Worm (Caenorhabditis elegans): ENCODE data around the gene cox-6C.

cox-6C gene

ce11 chrIV:128525-128924 lies 2.0 kb downstream of the cox-6C start:
- TF ChIP-seq unc-62 (GFP tag; optimal IDR thresholded peaks at IDR 0.05), result no peak

ce11 chrIV:130150-130549 lies 3.6 kb downstream of the cox-6C start:
- TF ChIP-seq unc-62 (GFP tag; optimal IDR thresholded peaks at IDR 0.05), result no peak

ce11 chrIV:132095-132494 lies 5.6 kb downstream of the cox-6C start, which contains the start of gene daf-1:
Gene daf-1, plus strand, starts transcription at chrIV:132416.
- no peak for TF ChIP-seq unc-62 (GFP tag; optimal IDR thresholded peaks at IDR 0.05)

DNA sequence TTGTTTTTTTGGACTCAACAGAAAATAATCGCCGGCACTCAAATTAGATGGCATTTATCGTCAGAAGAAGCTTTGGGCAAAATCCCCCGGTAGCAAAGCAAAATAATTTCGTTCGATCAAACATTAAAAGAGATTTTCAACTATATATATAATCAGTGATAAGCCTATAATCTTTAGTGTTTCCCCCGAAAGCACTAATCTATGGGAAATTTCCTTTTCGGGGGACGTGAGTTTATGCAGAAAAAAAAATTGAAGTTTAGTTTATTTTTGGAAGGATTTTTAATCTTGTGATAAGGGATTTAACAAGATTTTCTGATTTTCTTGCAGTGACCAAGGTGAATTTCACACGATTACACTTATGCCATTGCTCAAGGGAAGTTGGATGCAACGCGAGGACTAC lies 7.4 kb downstream of the cox-6C start:
- TF ChIP-seq unc-62 (GFP tag; optimal IDR thresholded peaks at IDR 0.05), result no peak

ce11 chrIV:139652-140051 lies 13.1 kb downstream of the cox-6C start:
- TF ChIP-seq unc-62 (GFP tag; optimal IDR thresholded peaks at IDR 0.05), result no peak

DNA sequence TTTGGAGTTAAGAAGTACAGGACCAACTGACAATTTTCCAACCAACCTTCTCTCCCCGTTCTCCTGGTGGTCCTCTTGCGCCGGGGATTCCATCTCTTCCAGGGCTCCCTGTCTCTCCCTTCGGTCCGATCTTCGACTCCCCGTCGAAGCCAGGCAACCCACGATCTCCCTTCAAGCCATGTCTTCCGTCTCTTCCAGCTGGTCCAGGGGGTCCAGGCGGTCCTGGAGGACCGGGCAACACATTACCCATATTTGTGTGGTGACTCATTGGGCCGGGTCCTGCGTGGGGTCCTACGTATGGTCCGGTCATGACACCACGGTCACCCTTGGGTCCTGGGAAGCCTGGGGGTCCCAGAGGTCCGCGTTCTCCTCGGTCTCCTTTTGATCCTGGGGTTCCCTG lies 14.5 kb downstream of the cox-6C start:
- no peak for TF ChIP-seq unc-62 (GFP tag; optimal IDR thresholded peaks at IDR 0.05)

DNA sequence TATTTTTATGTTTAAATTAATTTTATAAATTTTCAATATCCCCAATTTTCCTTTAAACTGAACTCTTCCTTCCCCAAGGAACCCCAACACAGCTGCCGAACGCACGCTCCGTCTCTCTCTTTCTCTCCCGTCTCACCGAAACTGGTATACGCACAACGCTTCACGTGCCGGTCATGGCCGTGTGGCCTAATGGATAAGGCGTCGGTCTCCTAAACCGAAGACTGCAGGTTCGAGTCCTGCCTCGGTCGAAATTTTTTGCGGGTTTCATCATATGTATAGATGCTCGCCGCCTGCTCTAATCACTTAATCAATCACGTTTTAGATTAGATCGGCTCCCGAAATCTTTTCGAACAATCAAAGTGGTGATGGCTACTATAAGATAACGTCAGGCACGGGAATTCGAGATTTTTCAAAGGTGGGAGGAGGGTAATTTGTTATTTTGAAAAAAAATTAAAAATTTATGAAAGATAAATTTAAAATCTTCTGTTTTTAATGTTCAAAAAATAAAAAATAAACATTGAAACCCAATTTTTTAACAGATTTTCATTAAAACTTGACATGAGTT lies 17.4 kb downstream of the cox-6C start:
- TF ChIP-seq unc-62 (GFP tag; optimal IDR thresholded peaks at IDR 0.05), result no peak

DNA sequence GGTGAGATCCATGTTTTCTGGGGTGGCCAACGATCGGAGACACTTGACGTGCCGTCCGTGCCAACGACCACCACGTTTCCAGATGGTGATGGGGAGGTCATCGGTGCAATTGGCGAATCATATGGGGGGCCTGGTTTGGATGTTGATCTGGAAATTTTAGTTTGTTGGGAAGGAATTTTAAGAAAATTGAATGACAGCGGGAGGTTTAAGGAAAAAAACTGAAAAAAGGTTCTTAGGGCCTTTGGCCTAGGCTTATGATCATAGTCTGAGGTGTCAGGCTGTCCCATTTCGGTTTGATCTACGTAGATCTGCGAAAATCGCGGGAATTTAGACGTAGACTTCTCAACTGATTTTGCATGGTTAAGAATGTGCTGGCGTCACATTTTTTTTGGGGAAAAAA lies 21.3 kb downstream of the cox-6C start, which contains the start of gene col-99:
Gene col-99 (minus strand): TSS at position 101 of the 400 bp plus-strand sequence.
- no peak for TF ChIP-seq unc-62 (GFP tag; optimal IDR thresholded peaks at IDR 0.05)

DNA sequence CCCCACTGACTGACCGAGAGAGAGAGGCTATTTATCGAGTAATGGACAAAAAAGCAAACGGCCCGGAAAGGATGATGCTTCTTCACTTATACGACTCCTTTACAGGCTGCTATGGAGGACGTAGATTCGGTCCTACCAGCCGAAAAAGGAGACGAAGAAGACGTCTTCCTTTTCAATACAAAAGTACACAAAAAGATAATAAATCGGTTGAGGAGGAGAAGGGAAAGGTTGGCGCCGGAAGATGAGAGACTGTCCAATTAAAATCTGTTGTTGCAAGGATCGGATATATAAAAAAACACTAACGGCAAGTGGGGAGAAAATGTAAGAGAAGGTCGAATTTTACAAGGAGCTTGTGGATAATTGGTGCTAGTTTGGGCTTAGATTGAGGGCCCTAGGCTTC lies 22.2 kb downstream of the cox-6C start:
- TF ChIP-seq unc-62 (GFP tag; optimal IDR thresholded peaks at IDR 0.05), result no peak

ce11 chrIV:149794-150193 lies 23.3 kb downstream of the cox-6C start:
- TF ChIP-seq unc-62 (GFP tag; optimal IDR thresholded peaks at IDR 0.05), result no peak

ce11 chrIV:157809-158208 lies 31.3 kb downstream of the cox-6C start, which contains the start of gene gegf-1:
Gene gegf-1, minus strand, starts transcription at chrIV:157909.
- TF ChIP-seq unc-62 (GFP tag; optimal IDR thresholded peaks at IDR 0.05), result no peak

DNA sequence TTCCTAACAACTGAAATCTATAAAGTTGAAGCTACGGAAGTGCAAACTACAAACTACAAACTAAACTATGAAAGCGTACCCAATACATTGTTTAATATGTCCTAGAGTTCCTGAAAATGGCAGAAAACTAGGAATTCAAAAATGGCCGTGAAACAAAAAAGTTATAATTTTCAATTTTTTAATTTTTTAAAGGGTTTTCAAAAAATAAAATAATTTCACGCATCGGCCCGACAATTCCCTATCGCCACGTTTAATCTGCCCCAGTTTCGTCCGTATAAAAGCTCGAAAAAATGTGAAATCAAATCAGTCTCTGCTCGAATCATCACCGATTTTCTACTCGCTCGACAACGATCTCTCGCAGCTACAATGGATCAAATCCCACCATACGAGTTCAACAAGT lies 32.1 kb downstream of the cox-6C start, which contains the start of gene Y38C1AA.7:
Gene Y38C1AA.7 (plus strand): TSS at position 301 of the 400 bp plus-strand sequence.
- TF ChIP-seq unc-62 (GFP tag; optimal IDR thresholded peaks at IDR 0.05), result no peak

ce11 chrIV:159864-160263 lies 33.3 kb downstream of the cox-6C start, which contains the start of gene Y38C1AA.19:
Gene Y38C1AA.19, plus strand, starts transcription at chrIV:160164.
- TF ChIP-seq unc-62 (GFP tag; optimal IDR thresholded peaks at IDR 0.05), result no peak

DNA sequence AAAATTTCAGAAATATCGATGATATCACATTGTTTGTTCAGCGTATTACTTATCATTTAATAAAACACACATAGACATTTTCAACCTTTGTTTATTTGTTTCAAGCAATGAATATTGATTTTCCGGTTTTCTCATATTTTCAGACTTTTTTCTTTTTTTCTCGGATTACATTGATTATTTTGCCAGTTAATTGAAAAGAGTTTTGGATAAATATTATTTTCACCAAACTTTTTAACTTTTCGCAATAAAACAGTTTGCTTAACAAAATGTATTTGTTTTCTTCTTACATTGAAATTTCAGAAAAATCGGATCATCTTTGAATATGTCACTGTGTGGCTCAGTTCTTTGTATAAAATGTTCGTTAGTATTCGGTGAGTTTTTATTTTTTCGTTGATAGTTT lies 36.0 kb downstream of the cox-6C start, which contains the start of gene Y38C1AA.6:
Gene Y38C1AA.6 (plus strand): TSS at position 301 of the 400 bp plus-strand sequence.
- TF ChIP-seq unc-62 (GFP tag; optimal IDR thresholded peaks at IDR 0.05), result no peak

DNA sequence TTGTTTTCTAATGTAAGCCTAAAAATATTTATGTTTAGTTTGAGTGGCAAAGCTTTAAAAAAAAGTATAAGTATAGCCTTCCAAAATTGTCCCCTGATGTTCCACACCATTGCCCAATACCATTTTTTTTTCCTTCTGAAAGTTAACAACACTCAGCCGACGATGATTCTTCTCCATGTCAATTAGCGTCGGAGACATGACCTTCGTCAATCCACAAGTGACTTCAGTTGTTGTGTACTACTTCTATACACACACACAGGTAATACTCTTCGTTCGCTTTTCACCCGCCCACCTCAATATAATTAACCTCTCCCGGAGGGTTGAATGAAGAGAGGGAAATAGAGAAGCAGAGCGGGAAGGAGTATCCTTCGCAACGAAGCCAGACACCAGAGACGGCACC lies 38.2 kb downstream of the cox-6C start, which contains the start of gene cutl-24:
Gene cutl-24 (plus strand): TSS at position 301 of the 400 bp plus-strand sequence.
- TF ChIP-seq unc-62 (GFP tag; optimal IDR thresholded peaks at IDR 0.05), result no peak

DNA sequence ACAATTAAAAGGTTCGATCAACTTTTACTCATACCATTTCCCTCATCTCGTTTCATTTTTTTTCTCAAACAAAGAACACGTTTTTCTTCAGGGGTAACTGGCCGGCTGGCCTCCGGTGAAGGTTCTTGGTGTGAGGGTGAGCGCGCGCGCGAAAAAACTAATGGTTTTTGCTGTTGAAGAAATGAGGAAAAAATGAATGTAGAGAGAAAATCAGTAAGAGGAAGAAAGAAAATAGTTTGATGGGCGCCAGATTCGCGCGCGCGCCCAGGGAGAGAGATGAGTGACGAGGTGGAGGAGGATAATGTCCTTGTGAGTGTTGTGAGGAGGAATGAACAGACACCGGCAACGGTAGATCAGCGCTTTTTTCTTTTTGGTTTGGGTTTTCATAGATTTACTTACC lies 44.5 kb downstream of the cox-6C start:
- no peak for TF ChIP-seq unc-62 (GFP tag; optimal IDR thresholded peaks at IDR 0.05)

ce11 chrIV:172990-173389 lies 46.5 kb downstream of the cox-6C start:
- TF ChIP-seq unc-62 (GFP tag; optimal IDR thresholded peaks at IDR 0.05), result no peak

DNA sequence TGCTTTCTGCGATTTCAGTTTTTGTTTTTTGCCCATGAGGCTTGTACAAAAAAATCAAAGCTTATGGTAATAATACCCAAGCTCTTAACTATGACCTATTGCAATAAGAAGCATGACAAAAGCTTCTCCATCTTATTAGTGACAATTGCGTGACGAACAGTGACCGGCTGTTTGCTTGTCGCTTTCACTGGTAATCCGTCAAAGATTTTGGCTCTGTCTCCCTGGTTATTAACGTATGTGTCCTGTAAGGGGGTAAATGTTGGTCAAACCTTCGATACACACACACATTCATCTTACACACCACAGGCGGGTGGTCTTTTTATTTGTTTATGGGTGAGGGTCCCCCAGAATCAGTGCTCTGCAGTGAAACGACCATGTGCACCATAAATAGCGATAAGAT lies 47.6 kb downstream of the cox-6C start:
- no peak for TF ChIP-seq unc-62 (GFP tag; optimal IDR thresholded peaks at IDR 0.05)
